Worm (Caenorhabditis elegans) whole organism, mixed stage, embryonic: ENCODE results near the gene Y37E11AL.9.

ENCODE experiments used
- M03D4.4 ChIP-seq: sonication (generic microtip); optimal IDR thresholded peaks from 2 replicates; lab custom pipeline; 2017; ENCODE audit warnings: mild to moderate bottlenecking, missing genetic modification characterization, missing compliant biosample characterization
- bed-3 ChIP-seq: fragments of 200-800 bp; sonication (Bioruptor generic); optimal IDR thresholded peaks from 3 replicates; lab custom pipeline; 2018; ENCODE audit warnings: mild to moderate bottlenecking, missing genetic modification characterization, moderate library complexity, missing compliant biosample characterization
- blmp-1 ChIP-seq: fragments of 150-350 bp; optimal IDR thresholded peaks from 2 replicates; lab custom pipeline; 2014; ENCODE audit warnings: missing biosample characterization, missing genetic modification characterization
- ceh-39 ChIP-seq: fragments of 150-350 bp; optimal IDR thresholded peaks from 2 replicates; lab custom pipeline; 2014; ENCODE audit warnings: missing biosample characterization, missing genetic modification characterization
- ceh-43 ChIP-seq: fragments of 200-800 bp; sonication (Bioruptor generic); optimal IDR thresholded peaks from 2 replicates; lab custom pipeline; 2018; ENCODE audit warnings: mild to moderate bottlenecking, missing genetic modification characterization, moderate library complexity, missing compliant biosample characterization
- ceh-83 ChIP-seq: fragments of 200-800 bp; sonication (Bioruptor generic); optimal IDR thresholded peaks from 2 replicates; lab custom pipeline; 2018; ENCODE audit warnings: mild to moderate bottlenecking, missing genetic modification characterization, missing compliant biosample characterization
- ces-1 ChIP-seq: fragments of 150-350 bp; optimal IDR thresholded peaks from 2 replicates; lab custom pipeline; 2014; ENCODE audit warnings: missing biosample characterization, missing genetic modification reagents, missing genetic modification characterization
- ham-2 ChIP-seq: fragments of 200-800 bp; sonication (Bioruptor generic); optimal IDR thresholded peaks from 2 replicates; lab custom pipeline; 2018; ENCODE audit warnings: mild to moderate bottlenecking, missing genetic modification characterization, missing compliant biosample characterization
- lin-13 ChIP-seq: fragments of 150-350 bp; optimal IDR thresholded peaks from 2 replicates; lab custom pipeline; 2014; ENCODE audit warnings: missing biosample characterization, missing genetic modification characterization
- lin-32 ChIP-seq: fragments of 200-800 bp; sonication (Bioruptor generic); optimal IDR thresholded peaks from 2 replicates; lab custom pipeline; 2018; ENCODE audit warnings: mild to moderate bottlenecking, missing genetic modification characterization, missing compliant biosample characterization
- lsy-2 ChIP-seq: fragments of 150-350 bp; optimal IDR thresholded peaks from 2 replicates; lab custom pipeline; 2014; ENCODE audit warnings: missing biosample characterization, missing genetic modification characterization
- mep-1 ChIP-seq: fragments of 150-350 bp; optimal IDR thresholded peaks from 2 replicates; lab custom pipeline; 2017; ENCODE audit warnings: missing biosample characterization, missing genetic modification reagents, missing genetic modification characterization, inconsistent platforms
- mls-2 ChIP-seq: sonication (generic microtip); optimal IDR thresholded peaks from 2 replicates; lab custom pipeline; 2016; ENCODE audit warnings: mild to moderate bottlenecking, missing genetic modification characterization, moderate library complexity, missing compliant biosample characterization
- nhr-12 ChIP-seq: fragments of 150-350 bp; optimal IDR thresholded peaks from 2 replicates; lab custom pipeline; 2014; ENCODE audit warnings: missing biosample characterization, missing genetic modification characterization
- nhr-2 ChIP-seq: fragments of 150-350 bp; optimal IDR thresholded peaks from 2 replicates; lab custom pipeline; 2014; ENCODE audit warnings: missing biosample characterization, missing genetic modification characterization
- nhr-237 ChIP-seq: fragments of 150-350 bp; optimal IDR thresholded peaks from 2 replicates; lab custom pipeline; 2014; ENCODE audit warnings: missing biosample characterization, missing genetic modification characterization
- nhr-28 ChIP-seq: fragments of 150-350 bp; optimal IDR thresholded peaks from 2 replicates; lab custom pipeline; 2014; ENCODE audit warnings: missing biosample characterization, missing genetic modification characterization
- pha-4 ChIP-seq: fragments of 150-350 bp; optimal IDR thresholded peaks from 2 replicates; lab custom pipeline; 2018; ENCODE audit warnings: missing biosample characterization, missing genetic modification reagents, missing genetic modification characterization
- sem-2 ChIP-seq: fragments of 200-800 bp; sonication (Bioruptor generic); optimal IDR thresholded peaks from 2 replicates; lab custom pipeline; 2018; ENCODE audit warnings: mild to moderate bottlenecking, missing genetic modification characterization, missing compliant biosample characterization
- sptf-1 ChIP-seq: sonication (generic microtip); optimal IDR thresholded peaks from 2 replicates; lab custom pipeline; 2017; ENCODE audit warnings: mild to moderate bottlenecking, missing genetic modification characterization, moderate library complexity, missing compliant biosample characterization
- tbx-8 ChIP-seq: fragments of 200-800 bp; sonication (Bioruptor generic); optimal IDR thresholded peaks from 2 replicates; lab custom pipeline; 2018; ENCODE audit warnings: mild to moderate bottlenecking, missing genetic modification characterization, moderate library complexity, missing compliant biosample characterization
- unc-120 ChIP-seq: sonication (generic microtip); optimal IDR thresholded peaks from 2 replicates; lab custom pipeline; 2017; ENCODE audit warnings: missing genetic modification characterization, missing compliant biosample characterization; ENCODE audit not compliant: poor library complexity, severe bottlenecking
- unc-62 ChIP-seq: fragments of 150-350 bp; optimal IDR thresholded peaks from 2 replicates; lab custom pipeline; 2014; ENCODE audit warnings: missing biosample characterization, missing genetic modification reagents, missing genetic modification characterization
- zip-8 ChIP-seq: fragments of 150-350 bp; optimal IDR thresholded peaks from 2 replicates; lab custom pipeline; 2014; ENCODE audit warnings: missing biosample characterization, missing genetic modification characterization
- ztf-11 ChIP-seq: fragments of 150-350 bp; optimal IDR thresholded peaks from 2 replicates; lab custom pipeline; 2014; ENCODE audit warnings: missing biosample characterization, missing genetic modification characterization

Gene Y37E11AL.9

ce11 chrIV:3738655-3739403 is 38.4 kb upstream of the Y37E11AL.9 start, which contains the start of gene nape-2:
TSS of gene nape-2 (minus strand) at chrIV:3738925.
- peak; percentile 6 for TF ChIP-seq ces-1 (GFP tag; lab: Kevin White, UChicago)
- no peak for TF ChIP-seq nhr-237 (tag; lab: Kevin White, UChicago)

- no peak for TF ChIP-seq M03D4.4
- no peak for TF ChIP-seq nhr-2 (tag; lab: Kevin White, UChicago)
- no peak for TF ChIP-seq ztf-11
- no peak for TF ChIP-seq bed-3 (GFP tag; lab: Kevin White, UChicago)
- no peak for TF ChIP-seq nhr-12 (tag; lab: Kevin White, UChicago)
- TF ChIP-seq tbx-8, result no peak
- no peak for TF ChIP-seq mls-2 (tag; lab: Kevin White, UChicago)
- TF ChIP-seq unc-62, result no peak
- TF ChIP-seq, all 35 proteins: peak for 0
These were observed 35.8 kb upstream of the Y37E11AL.9 start for ce11 chrIV:3736244-3736643.

- TF ChIP-seq ztf-11, result no peak
- no peak for TF ChIP-seq mep-1 (tag; lab: Kevin White, UChicago)
- peak; percentile 96 for TF ChIP-seq zip-8 (tag; lab: Kevin White, UChicago)
These were observed 32.8 kb upstream of the Y37E11AL.9 start for ce11 chrIV:3733287-3733686.

ce11 chrIV:3731430-3731829 is 31.0 kb upstream of the Y37E11AL.9 start:
- no peak for TF ChIP-seq sptf-1 (tag; lab: Kevin White, UChicago)
- no peak for TF ChIP-seq mep-1 (tag; lab: Kevin White, UChicago)
- TF ChIP-seq ceh-39 (tag; lab: Kevin White, UChicago), result no peak
- TF ChIP-seq sem-2, result no peak
- no peak for TF ChIP-seq M03D4.4
- TF ChIP-seq nhr-237 (tag; lab: Kevin White, UChicago), result no peak
- no peak for TF ChIP-seq ces-1 (GFP tag; lab: Kevin White, UChicago)
- TF ChIP-seq tbx-8, result no peak
- TF ChIP-seq pha-4 (tag; lab: Kevin White, UChicago), result no peak
- TF ChIP-seq zip-8 (tag; lab: Kevin White, UChicago), result no peak
- TF ChIP-seq lsy-2 (tag; lab: Kevin White, UChicago), result no peak

- TF ChIP-seq lin-32 (GFP tag; lab: Kevin White, UChicago) (no peak), ham-2 (no peak), blmp-1 (tag; lab: Kevin White, UChicago) (no peak), nhr-237 (tag; lab: Kevin White, UChicago) (peak; percentile 44), ceh-39 (tag; lab: Kevin White, UChicago) (no peak), lin-13 (tag; lab: Kevin White, UChicago) (peak; percentile 28), mep-1 (tag; lab: Kevin White, UChicago) (peak; percentile 81), nhr-28 (tag; lab: Kevin White, UChicago) (no peak), nhr-2 (tag; lab: Kevin White, UChicago) (peak; percentile 11), mls-2 (tag; lab: Kevin White, UChicago) (no peak), pha-4 (tag; lab: Kevin White, UChicago) (peak; percentile 23), ces-1 (GFP tag; lab: Kevin White, UChicago) (peak; percentile 62), lsy-2 (tag; lab: Kevin White, UChicago) (peak; percentile 71)
These were observed 25.4 kb upstream of the Y37E11AL.9 start, which contains the start of gene smgl-2 for ce11 chrIV:3725845-3726244. TSS of gene smgl-2 (plus strand) at chrIV:3726164.

ce11 chrIV:3725361-3725760 is 24.9 kb upstream of the Y37E11AL.9 start, which contains the start of gene Y37E11AM.2:
TSS of gene Y37E11AM.2 (minus strand) at chrIV:3725461.
- TF ChIP-seq tbx-8 (no peak), nhr-12 (tag; lab: Kevin White, UChicago) (no peak)

- TF ChIP-seq ham-2 (no peak), mep-1 (tag; lab: Kevin White, UChicago) (no peak), tbx-8 (no peak), ceh-43 (no peak), nhr-12 (tag; lab: Kevin White, UChicago) (no peak), ceh-83 (GFP tag; lab: Kevin White, UChicago) (no peak), unc-120 (tag; lab: Kevin White, UChicago) (no peak)
These were observed 22.2 kb upstream of the Y37E11AL.9 start, which contains the start of gene Y37E11AM.4 for ce11 chrIV:3722690-3723089. TSS of gene Y37E11AM.4 (minus strand) at chrIV:3722790.
